Worm (Caenorhabditis elegans) whole organism, L4 larva: ENCODE results near the gene gsr-1.

Experiments
- F26F4.8 ChIP-seq: fragments of 200-800 bp; sonication (Bioruptor generic); conservative IDR thresholded peaks from 2 replicates; pipeline ENCODE4 v1.3.6; 2022; ENCODE audit warnings: missing genetic modification characterization, missing compliant biosample characterization
- F37D6.2 ChIP-seq: sonication (generic microtip); optimal IDR thresholded peaks from 2 replicates; lab custom pipeline; 2016; ENCODE audit warnings: mild to moderate bottlenecking, missing genetic modification characterization, missing compliant biosample characterization
- F49E8.2 ChIP-seq: sonication (generic microtip); optimal IDR thresholded peaks from 2 replicates; lab custom pipeline; 2016; ENCODE audit warnings: missing compliant biosample characterization, mild to moderate bottlenecking, missing genetic modification characterization, borderline replicate concordance
- T20F7.1 ChIP-seq: fragments of 200-800 bp; sonication (Bioruptor generic); optimal IDR thresholded peaks from 2 replicates; lab custom pipeline; 2018; ENCODE audit warnings: mild to moderate bottlenecking, missing genetic modification characterization, missing compliant biosample characterization
- Y48G9A.11 ChIP-seq: fragments of 200-800 bp; sonication (Bioruptor generic); IDR thresholded peaks from 2 replicates; pipeline ENCODE4 v1.3.6; 2022; ENCODE audit warnings: missing genetic modification reagents, missing genetic modification characterization, missing compliant biosample characterization
- Y75B8A.6 ChIP-seq: fragments of 200-800 bp; sonication (Bioruptor generic); IDR thresholded peaks from 2 replicates; pipeline ENCODE4 v1.3.6; 2022; ENCODE audit warnings: missing genetic modification reagents, missing genetic modification characterization, missing compliant biosample characterization
- aha-1 ChIP-seq: fragments of 150-350 bp; peaks from one replicate; lab custom pipeline; 2014; ENCODE audit warnings: missing biosample characterization, missing genetic modification characterization
- ama-1 ChIP-seq: fragments of 150-350 bp; optimal IDR thresholded peaks from 2 replicates; lab custom pipeline; 2014; ENCODE audit warnings: inconsistent platforms, mixed read lengths
- ceh-44 ChIP-seq: fragments of 200-800 bp; sonication (Bioruptor generic); IDR thresholded peaks from 2 replicates; pipeline ENCODE4 v1.3.6; 2022; ENCODE audit warnings: missing genetic modification reagents, missing genetic modification characterization, missing compliant biosample characterization
- ceh-62 ChIP-seq: sonication (generic microtip); optimal IDR thresholded peaks from 2 replicates; lab custom pipeline; 2017; ENCODE audit warnings: missing biosample characterization, missing genetic modification characterization
- ceh-82 ChIP-seq: sonication (generic microtip); optimal IDR thresholded peaks from 2 replicates; lab custom pipeline; 2017; ENCODE audit warnings: missing biosample characterization, missing genetic modification characterization
- ces-1 ChIP-seq: fragments of 150-350 bp; sonication (generic microtip); optimal IDR thresholded peaks from 4 replicates; lab custom pipeline; 2014; ENCODE audit warnings: missing biosample characterization, missing genetic modification reagents, missing genetic modification characterization
- daf-19 ChIP-seq: fragments of 200-800 bp; sonication (Bioruptor generic); conservative IDR thresholded peaks from 2 replicates; pipeline ENCODE4 v1.3.6; 2022; ENCODE audit warnings: missing genetic modification characterization, missing compliant biosample characterization
- egl-27 ChIP-seq: sonication (generic microtip); optimal IDR thresholded peaks from 3 replicates; lab custom pipeline; 2017; ENCODE audit warnings: missing biosample characterization, missing genetic modification reagents, missing genetic modification characterization
- hlh-11 ChIP-seq: fragments of 200-800 bp; sonication (Bioruptor generic); optimal IDR thresholded peaks from 2 replicates; lab custom pipeline; 2018; ENCODE audit warnings: mild to moderate bottlenecking, missing genetic modification characterization, missing compliant biosample characterization
- hmg-1.1 ChIP-seq: fragments of 200-800 bp; sonication (Bioruptor generic); IDR thresholded peaks from 2 replicates; pipeline ENCODE4 v1.3.6; 2022; ENCODE audit warnings: missing genetic modification reagents, missing genetic modification characterization, missing compliant biosample characterization
- lin-1 ChIP-seq: fragments of 200-800 bp; sonication (Bioruptor generic); IDR thresholded peaks from 2 replicates; pipeline ENCODE4 v1.3.6; 2022; ENCODE audit warnings: missing genetic modification reagents, missing genetic modification characterization, missing compliant biosample characterization
- lin-13 ChIP-seq: fragments of 150-350 bp; optimal IDR thresholded peaks from 2 replicates; lab custom pipeline; 2014; ENCODE audit warnings: missing biosample characterization, missing genetic modification reagents, missing genetic modification characterization
- lir-3 ChIP-seq: sonication (generic microtip); optimal IDR thresholded peaks from 2 replicates; lab custom pipeline; 2016; ENCODE audit warnings: mild to moderate bottlenecking, missing genetic modification characterization, missing compliant biosample characterization
- lsy-2 ChIP-seq, 2 experiments: fragments of 150-350 bp in 1 of 2; sonication (generic microtip) in 1 of 2; optimal IDR thresholded peaks; 2 replicates each; lab custom pipeline; 2014 to 2017; ENCODE audit warnings: missing biosample characterization in 2 of 2, missing genetic modification characterization in 2 of 2
- mdl-1 ChIP-seq, 2 experiments: fragments of 150-350 bp in 1 of 2; sonication (generic microtip) in 1 of 2; optimal IDR thresholded peaks; 2 replicates each; lab custom pipeline; 2014 to 2017; ENCODE audit warnings: missing biosample characterization in 2 of 2, missing genetic modification characterization in 2 of 2
- mdt-29 ChIP-seq: fragments of 200-800 bp; sonication (Bioruptor generic); IDR thresholded peaks from 2 replicates; pipeline ENCODE4 v1.3.6; 2022; ENCODE audit warnings: missing genetic modification reagents, missing genetic modification characterization, missing compliant biosample characterization
- mxl-2 ChIP-seq: fragments of 200-800 bp; sonication (Bioruptor generic); conservative IDR thresholded peaks from 2 replicates; pipeline ENCODE4 v1.3.6; 2022; ENCODE audit warnings: missing genetic modification reagents, missing genetic modification characterization, missing compliant biosample characterization
- mxl-3 ChIP-seq: fragments of 200-800 bp; sonication (Bioruptor generic); optimal IDR thresholded peaks from 2 replicates; lab custom pipeline; 2018; ENCODE audit warnings: mild to moderate bottlenecking, missing genetic modification characterization, missing compliant biosample characterization
- nhr-10 ChIP-seq: fragments of 150-350 bp; optimal IDR thresholded peaks from 2 replicates; lab custom pipeline; 2014; ENCODE audit warnings: missing biosample characterization, missing genetic modification characterization
- nhr-41 ChIP-seq: fragments of 200-800 bp; sonication (Bioruptor generic); IDR thresholded peaks from 2 replicates; pipeline ENCODE4 v1.3.6; 2022; ENCODE audit warnings: missing genetic modification reagents, missing genetic modification characterization, missing compliant biosample characterization
- nhr-42 ChIP-seq: fragments of 200-800 bp; sonication (Bioruptor generic); IDR thresholded peaks from 2 replicates; pipeline ENCODE4 v1.3.6; 2022; ENCODE audit warnings: missing genetic modification characterization, missing compliant biosample characterization
- nhr-6 ChIP-seq: fragments of 150-350 bp; optimal IDR thresholded peaks from 2 replicates; lab custom pipeline; 2014; ENCODE audit warnings: missing biosample characterization, missing genetic modification characterization
- pha-4 ChIP-seq, 2 experiments: fragments of 150-350 bp in 1 of 2; fragments of 200-800 bp in 1 of 2; sonication (Bioruptor generic) in 1 of 2; IDR thresholded peaks in 1 of 2; optimal IDR thresholded peaks in 1 of 2; 2 replicates each; pipeline versions ENCODE4 v1.3.6 to Lab custom; 2014 to 2022; ENCODE audit warnings: missing genetic modification characterization in 2 of 2, missing genetic modification reagents in 2 of 2, missing biosample characterization in 1 of 2, missing compliant biosample characterization in 1 of 2
- saeg-2 ChIP-seq: fragments of 200-800 bp; sonication (Bioruptor generic); IDR thresholded peaks from 2 replicates; pipeline ENCODE4 v1.3.6; 2022; ENCODE audit warnings: missing genetic modification reagents, missing genetic modification characterization, missing compliant biosample characterization
- set-16 ChIP-seq: fragments of 200-800 bp; sonication (Bioruptor generic); IDR thresholded peaks from 2 replicates; pipeline ENCODE4 v1.3.6; 2022; ENCODE audit warnings: missing genetic modification reagents, missing genetic modification characterization, missing compliant biosample characterization
- spr-1 ChIP-seq: sonication (generic microtip); optimal IDR thresholded peaks from 2 replicates; lab custom pipeline; 2016; ENCODE audit warnings: mild to moderate bottlenecking, missing genetic modification characterization, missing compliant biosample characterization
- tag-97 ChIP-seq: fragments of 200-800 bp; sonication (Bioruptor generic); IDR thresholded peaks from 2 replicates; pipeline ENCODE4 v1.3.6; 2022; ENCODE audit warnings: missing genetic modification characterization, missing compliant biosample characterization
- unc-62 ChIP-seq, 3 experiments: fragments of 150-350 bp in 1 of 3; sonication (generic microtip); optimal IDR thresholded peaks in 2 of 3; peaks in 1 of 3; 1 replicate in 1 of 3; 2 replicates in 2 of 3; lab custom pipeline; 2014 to 2017; ENCODE audit warnings: missing biosample characterization in 3 of 3, missing genetic modification characterization in 3 of 3, missing genetic modification reagents in 3 of 3, missing genotype in 1 of 3
- vab-7 ChIP-seq: fragments of 200-800 bp; sonication (Bioruptor generic); IDR thresholded peaks from 2 replicates; pipeline ENCODE4 v1.3.6; 2022; ENCODE audit warnings: missing genetic modification reagents, missing genetic modification characterization, missing compliant biosample characterization
- zag-1 ChIP-seq: fragments of 150-350 bp; optimal IDR thresholded peaks from 2 replicates; lab custom pipeline; 2014; ENCODE audit warnings: missing biosample characterization, missing genetic modification characterization
- zfp-3 ChIP-seq: fragments of 200-800 bp; sonication (Bioruptor generic); conservative IDR thresholded peaks from 2 replicates; pipeline ENCODE4 v1.3.6; 2022; ENCODE audit warnings: missing genetic modification reagents, missing genetic modification characterization, missing compliant biosample characterization
- zip-11 ChIP-seq: fragments of 200-800 bp; sonication (Bioruptor generic); IDR thresholded peaks from 2 replicates; pipeline ENCODE4 v1.3.6; 2022; ENCODE audit warnings: missing genetic modification characterization, missing compliant biosample characterization
- ztf-7 ChIP-seq: fragments of 150-350 bp; optimal IDR thresholded peaks from 2 replicates; lab custom pipeline; 2014; ENCODE audit warnings: missing biosample characterization, missing genetic modification characterization

Gene gsr-1

DNA sequence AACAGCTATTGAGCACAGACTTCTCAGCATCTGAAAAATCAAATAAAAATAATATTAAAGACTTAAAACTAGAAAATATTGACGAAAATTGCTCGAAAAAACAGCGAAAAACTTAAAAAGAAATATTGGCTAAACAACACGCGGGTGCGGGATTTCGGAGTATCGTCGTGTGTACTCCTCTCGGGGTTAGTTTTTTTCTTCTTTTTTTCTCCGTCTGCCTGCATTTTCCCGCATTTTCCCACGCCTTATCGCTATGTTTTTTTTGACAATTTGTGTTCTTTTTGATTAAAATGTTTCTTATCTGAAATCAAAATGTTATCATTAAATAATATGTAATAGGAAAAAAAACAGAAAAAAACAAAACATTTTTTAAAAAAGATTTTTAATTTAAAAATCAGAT lies 20.4 kb upstream of the gsr-1 start, which contains the start of gene mrps-31 (continued):
- TF ChIP-seq spr-1 (tag; lab: Kevin White, UChicago) (no peak), egl-27 (tag; lab: Kevin White, UChicago) (no peak), ama-1 (lab: Kevin White, UChicago) (no peak), tag-97 (no peak), Y48G9A.11 (GFP tag; lab: Robert Waterston, UW) (peak; percentile 89), pha-4 (GFP tag; IDR thresholded peaks at IDR 0.05; lab: Robert Waterston, UW) (no peak), pha-4 (tag; optimal IDR thresholded peaks at IDR 0.05; lab: Kevin White, UChicago) (no peak)

DNA sequence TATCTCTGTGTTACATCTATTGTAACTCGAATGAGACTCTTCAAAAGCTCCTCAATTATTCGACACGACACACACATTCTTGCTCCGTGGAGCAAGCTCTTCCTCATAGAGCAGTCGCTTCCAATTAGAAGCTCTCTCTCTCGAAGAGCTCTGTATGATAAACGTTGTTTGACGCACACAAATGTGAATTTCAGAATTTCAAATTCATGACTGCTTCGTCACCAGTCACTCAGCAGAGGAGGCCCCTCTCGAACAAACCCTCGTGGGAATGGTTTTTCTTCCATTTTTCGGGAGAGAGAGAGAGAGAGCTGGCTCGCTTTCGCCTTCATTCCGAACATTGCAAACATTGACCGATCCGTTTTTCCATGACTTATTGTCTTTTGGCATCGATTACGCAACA lies 18.3 kb upstream of the gsr-1 start:
- TF ChIP-seq aha-1 (peak; percentile 59), unc-62 (GFP tag; optimal IDR thresholded peaks at IDR 0.05 in 1 of 2; lab: Kevin White, UChicago) (peak in 1 of 2 experiments; percentile 98), unc-62 (tag; optimal IDR thresholded peaks at IDR 0.05; lab: Kevin White, UChicago) (no peak), spr-1 (tag; lab: Kevin White, UChicago) (no peak)

DNA sequence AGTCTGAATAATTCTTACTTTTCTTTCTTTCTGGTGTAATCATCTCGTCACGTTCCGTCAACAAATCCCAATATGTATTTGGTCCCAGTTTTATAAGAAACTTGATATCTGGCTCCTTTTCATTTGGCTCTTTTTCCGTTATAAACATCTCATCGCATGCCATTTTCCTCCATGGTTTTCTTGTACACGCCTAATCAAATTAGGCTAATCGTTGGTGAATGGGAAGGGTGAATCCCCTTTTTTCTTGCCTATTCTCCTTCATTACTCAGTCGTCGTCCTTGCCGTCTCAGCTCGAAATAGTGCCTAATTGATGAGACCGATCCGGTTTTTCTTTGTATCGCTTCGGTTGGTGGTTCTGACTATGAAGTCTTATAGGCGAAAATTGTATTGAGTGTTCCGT lies 16.5 kb upstream of the gsr-1 start:
- TF ChIP-seq mxl-2 (no peak), zag-1 (tag; lab: Kevin White, UChicago) (no peak), ztf-7 (tag; lab: Kevin White, UChicago) (no peak), F37D6.2 (tag; lab: Kevin White, UChicago) (no peak), nhr-41 (GFP tag; lab: Robert Waterston, UW) (no peak), Y75B8A.6 (GFP tag; lab: Robert Waterston, UW) (no peak), mdt-29 (GFP tag; lab: Robert Waterston, UW) (no peak)
- TF ChIP-seq, all 104 proteins: peak for 0

DNA sequence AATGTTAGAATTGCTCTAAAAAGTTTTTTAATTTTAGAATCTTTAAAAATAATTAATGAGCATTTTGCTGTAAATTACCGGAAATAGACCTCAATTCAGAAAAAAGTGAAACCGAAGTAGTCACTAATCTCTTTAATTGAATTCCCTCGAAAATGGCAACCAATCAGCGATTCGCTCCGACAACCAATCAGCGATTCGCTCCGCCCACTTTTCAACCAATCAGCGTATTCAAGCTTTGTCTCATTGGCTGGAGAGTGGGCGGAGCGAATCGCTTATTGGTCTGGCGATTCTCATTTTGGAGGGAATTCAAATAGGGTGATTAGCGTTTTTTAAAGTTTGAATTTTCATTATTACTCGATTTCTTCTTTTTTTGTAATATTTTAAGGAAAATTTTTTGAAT lies 15.8 kb upstream of the gsr-1 start:
- TF ChIP-seq F26F4.8 (GFP tag; lab: Robert Waterston, UW) (no peak), ceh-62 (tag; lab: Kevin White, UChicago) (no peak)

DNA sequence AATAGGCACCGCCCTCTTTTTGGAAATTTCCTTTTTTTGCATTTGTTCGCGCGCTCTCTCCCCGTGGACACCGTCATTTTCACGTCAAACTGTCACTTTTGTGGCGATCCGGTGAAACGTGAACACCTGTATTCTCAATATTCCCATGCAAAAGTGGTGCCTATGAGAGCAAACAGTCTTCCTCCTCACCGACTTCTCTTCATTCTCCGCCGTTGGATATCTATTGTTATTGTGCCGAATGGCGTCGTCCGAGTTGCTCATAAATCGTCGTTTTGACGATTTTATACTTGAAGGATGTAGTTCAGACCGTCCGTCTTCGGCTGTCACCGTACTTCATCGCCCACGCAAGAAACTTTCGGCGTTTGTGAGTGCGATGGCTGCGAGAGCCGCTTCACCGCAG lies 14.9 kb upstream of the gsr-1 start, which contains the start of gene rilp-1:
TSS of gene rilp-1 (plus strand) at position 301 of the 400 bp plus-strand sequence.
- TF ChIP-seq nhr-10 (tag; lab: Kevin White, UChicago): no peak
- peak; percentile 62 for TF ChIP-seq aha-1

DNA sequence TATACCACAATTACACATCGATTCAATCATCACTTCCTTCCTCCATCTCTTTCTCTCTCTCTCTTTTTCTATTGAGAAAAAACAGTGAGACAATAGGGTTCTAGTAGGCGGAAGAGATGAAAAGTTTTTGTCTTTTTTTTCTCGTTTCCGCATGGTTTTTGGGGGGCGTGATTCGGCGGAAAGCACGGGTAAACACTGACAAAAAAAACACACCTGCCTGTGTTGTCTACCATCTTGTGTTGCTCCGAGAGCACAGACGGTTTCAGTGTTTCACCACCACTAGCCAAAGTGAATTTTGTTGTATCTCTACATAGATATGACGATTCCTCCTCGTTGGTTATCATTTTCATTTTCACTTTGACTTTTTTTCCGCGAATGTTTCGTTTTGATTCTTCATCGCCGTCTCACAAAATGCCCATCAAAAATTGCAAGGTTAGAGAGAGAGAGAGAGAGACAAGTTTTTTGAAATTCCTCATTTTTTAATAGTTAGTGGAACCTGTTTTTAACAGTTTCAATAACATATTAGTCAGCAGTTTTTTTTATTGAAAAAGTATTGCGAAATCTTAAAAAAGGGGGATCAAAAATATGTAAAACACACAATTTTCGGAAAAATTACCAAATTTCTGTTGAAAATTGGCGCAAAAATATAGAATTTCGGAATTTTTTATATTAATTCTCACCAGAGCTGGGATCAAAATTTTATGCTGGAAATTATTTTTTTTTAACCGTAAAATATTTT lies 13.3 kb upstream of the gsr-1 start:
- TF ChIP-seq vab-7 (GFP tag; lab: Robert Waterston, UW) (no peak), hmg-1.1 (0 out of 2 replicates have a peak, but pooled peaks have one; percentile 26), spr-1 (tag; lab: Kevin White, UChicago) (no peak), F49E8.2 (tag; lab: Kevin White, UChicago) (no peak), zip-11 (GFP tag; lab: Robert Waterston, UW) (no peak), lin-1 (no peak), T20F7.1 (GFP tag; lab: Kevin White, UChicago) (no peak), saeg-2 (GFP tag; lab: Robert Waterston, UW) (no peak), lin-13 (GFP tag; lab: Kevin White, UChicago) (no peak), daf-19 (GFP tag; lab: Robert Waterston, UW) (no peak), F26F4.8 (GFP tag; lab: Robert Waterston, UW) (no peak), set-16 (GFP tag; lab: Robert Waterston, UW) (no peak), lir-3 (tag; lab: Kevin White, UChicago) (no peak), zag-1 (tag; lab: Kevin White, UChicago) (no peak), mdt-29 (GFP tag; lab: Robert Waterston, UW) (no peak), ces-1 (GFP tag; lab: Kevin White, UChicago) (no peak), nhr-6 (tag; lab: Kevin White, UChicago) (no peak), nhr-42 (GFP tag; lab: Robert Waterston, UW) (no peak), lsy-2 (tag; optimal IDR thresholded peaks at IDR 0.05; lab: Kevin White, UChicago) (no peak), zfp-3 (no peak), ceh-62 (tag; lab: Kevin White, UChicago) (no peak), ceh-44 (GFP tag; lab: Robert Waterston, UW) (no peak), ceh-82 (no peak), mdl-1 (tag; optimal IDR thresholded peaks at IDR 0.05; lab: Kevin White, UChicago) (peak in 1 of 2 experiments; percentile 57), hlh-11 (tag; lab: Kevin White, UChicago) (peak; percentile 49), mxl-3 (no peak)
